Fruit fly (Drosophila melanogaster) whole organism, embryonic: ENCODE results near the gene CG34183.

Experiments used
- Bdp1 ChIP-seq: fragments of 200-800 bp; sonication (Bioruptor generic); optimal IDR thresholded peaks from 3 replicates; lab custom pipeline; 2016; ENCODE audit warnings: missing biosample characterization, missing genetic modification characterization
- Bgb ChIP-seq: fragments of 200-800 bp; sonication (Bioruptor generic); IDR thresholded peaks from 2 replicates; pipeline ENCODE4 v1.3.6; 2022; ENCODE audit warnings: missing biosample characterization, missing genetic modification characterization; ENCODE audit not compliant: partially characterized antibody
- CG10321 ChIP-seq: fragments of 200-800 bp; sonication (Bioruptor generic); IDR thresholded peaks from 2 replicates; pipeline ENCODE4 v1.3.6; 2022; ENCODE audit warnings: missing biosample characterization, missing genetic modification characterization
- CG12744 ChIP-seq: fragments of 200-800 bp; sonication (Bioruptor generic); optimal IDR thresholded peaks from 2 replicates; lab custom pipeline; 2016; ENCODE audit warnings: missing biosample characterization, missing genetic modification characterization
- CG14965 ChIP-seq: fragments of 200-800 bp; sonication (Bioruptor generic); optimal IDR thresholded peaks from 2 replicates; lab custom pipeline; 2016; ENCODE audit warnings: missing biosample characterization, missing genetic modification characterization, borderline replicate concordance
- CG1647 ChIP-seq: fragments of 200-800 bp; sonication (Bioruptor generic); optimal IDR thresholded peaks from 3 replicates; lab custom pipeline; 2016; ENCODE audit warnings: missing biosample characterization, missing genetic modification characterization
- CG17328 ChIP-seq: fragments of 200-800 bp; sonication (Bioruptor generic); IDR thresholded peaks from 2 replicates; pipeline ENCODE4 v1.3.6; 2022; ENCODE audit warnings: missing biosample characterization, missing genetic modification characterization
- CG17359 ChIP-seq: fragments of 200-800 bp; sonication (Bioruptor generic); optimal IDR thresholded peaks from 3 replicates; lab custom pipeline; 2018; ENCODE audit warnings: missing biosample characterization, mild to moderate bottlenecking, missing genetic modification characterization, moderate library complexity
- CG17612 ChIP-seq: fragments of 200-800 bp; sonication (Bioruptor generic); IDR thresholded peaks from 2 replicates; pipeline ENCODE4 v1.3.6; 2022; ENCODE audit warnings: missing biosample characterization, missing genetic modification characterization
- CG17912 ChIP-seq: fragments of 200-800 bp; sonication (Bioruptor generic); optimal IDR thresholded peaks from 2 replicates; lab custom pipeline; 2018; ENCODE audit warnings: missing biosample characterization, mild to moderate bottlenecking, missing genetic modification characterization
- CG18764 ChIP-seq: fragments of 200-800 bp; sonication (Bioruptor generic); optimal IDR thresholded peaks from 3 replicates; lab custom pipeline; 2016; ENCODE audit warnings: missing biosample characterization, missing genetic modification characterization
- CG3163 ChIP-seq: fragments of 200-800 bp; sonication (Bioruptor generic); optimal IDR thresholded peaks from 3 replicates; lab custom pipeline; 2016; ENCODE audit warnings: missing biosample characterization, missing genetic modification characterization
- CG3995 ChIP-seq: fragments of 200-800 bp; sonication (Bioruptor generic); optimal IDR thresholded peaks from 3 replicates; lab custom pipeline; 2016; ENCODE audit warnings: missing biosample characterization, missing genetic modification characterization
- CG6689 ChIP-seq: fragments of 200-800 bp; sonication (Bioruptor generic); IDR thresholded peaks from 2 replicates; pipeline ENCODE4 v1.3.6; 2022; ENCODE audit warnings: missing biosample characterization, missing genetic modification characterization
- CG8089 ChIP-seq: fragments of 200-800 bp; sonication (Bioruptor generic); optimal IDR thresholded peaks from 3 replicates; lab custom pipeline; 2016; ENCODE audit warnings: missing biosample characterization, missing genetic modification characterization
- CG8359 ChIP-seq: fragments of 200-800 bp; sonication (Bioruptor generic); optimal IDR thresholded peaks from 2 replicates; lab custom pipeline; 2017; ENCODE audit warnings: missing biosample characterization, mild to moderate bottlenecking, missing genetic modification characterization, borderline replicate concordance
- E2f1 ChIP-seq: fragments of 200-800 bp; sonication (Bioruptor generic); IDR thresholded peaks from 2 replicates; pipeline ENCODE4 v1.3.6; 2022; ENCODE audit warnings: missing biosample characterization, missing genetic modification characterization
- Elba2 ChIP-seq: fragments of 200-800 bp; sonication (Bioruptor generic); optimal IDR thresholded peaks from 3 replicates; lab custom pipeline; 2016; ENCODE audit warnings: missing biosample characterization, missing genetic modification characterization
- Fer1 ChIP-seq: fragments of 200-800 bp; sonication (Bioruptor generic); optimal IDR thresholded peaks from 2 replicates; lab custom pipeline; 2017; ENCODE audit warnings: missing biosample characterization, mild to moderate bottlenecking, missing genetic modification characterization
- H15 ChIP-seq: fragments of 200-800 bp; sonication (Bioruptor generic); IDR thresholded peaks from 3 replicates; pipeline ENCODE4 v1.3.6; 2022; ENCODE audit warnings: missing biosample characterization, missing genetic modification characterization
- HHEX ChIP-seq: fragments of 200-800 bp; sonication (Bioruptor generic); optimal IDR thresholded peaks from 3 replicates; lab custom pipeline; 2017; ENCODE audit warnings: missing biosample characterization, mild to moderate bottlenecking, missing genetic modification characterization, missing genetic modification reagents
- Lim3 ChIP-seq: fragments of 200-800 bp; sonication (Bioruptor generic); IDR thresholded peaks from 2 replicates; pipeline ENCODE4 v1.3.6; 2022; ENCODE audit warnings: missing biosample characterization, missing genetic modification characterization
- MESR4 ChIP-seq: fragments of 200-800 bp; sonication (Bioruptor generic); optimal IDR thresholded peaks from 2 replicates; lab custom pipeline; 2018; ENCODE audit warnings: missing biosample characterization, mild to moderate bottlenecking, missing genetic modification characterization, moderate library complexity
- Max ChIP-seq: fragments of 200-800 bp; sonication (Bioruptor generic); optimal IDR thresholded peaks from 2 replicates; lab custom pipeline; 2016; ENCODE audit warnings: missing biosample characterization, mild to moderate bottlenecking, missing genetic modification characterization
- Mes4 ChIP-seq: fragments of 200-800 bp; sonication (Bioruptor generic); optimal IDR thresholded peaks from 2 replicates; lab custom pipeline; 2016; ENCODE audit warnings: missing biosample characterization, missing genetic modification characterization
- Poxn ChIP-seq: fragments of 200-800 bp; sonication (Bioruptor generic); IDR thresholded peaks from 2 replicates; pipeline ENCODE4 v1.3.6; 2022; ENCODE audit warnings: missing biosample characterization, missing genetic modification characterization
- Ravus ChIP-seq: fragments of 200-800 bp; sonication (Bioruptor generic); IDR thresholded peaks from 2 replicates; pipeline ENCODE4 v1.3.6; 2022; ENCODE audit warnings: missing biosample characterization, missing genetic modification characterization
- Sox102F ChIP-seq: fragments of 200-800 bp; sonication (Bioruptor generic); optimal IDR thresholded peaks from 2 replicates; lab custom pipeline; 2018; ENCODE audit warnings: missing biosample characterization, mild to moderate bottlenecking, missing genetic modification characterization, moderate library complexity
- YL-1 ChIP-seq: fragments of 200-800 bp; sonication (Bioruptor generic); optimal IDR thresholded peaks from 3 replicates; lab custom pipeline; 2017; ENCODE audit warnings: missing biosample characterization, mild to moderate bottlenecking, missing genetic modification characterization
- amos ChIP-seq: fragments of 200-800 bp; sonication (Bioruptor generic); IDR thresholded peaks from 2 replicates; pipeline ENCODE4 v1.3.6; 2022; ENCODE audit warnings: missing biosample characterization, missing genetic modification characterization; ENCODE audit not compliant: partially characterized antibody
- ara ChIP-seq: fragments of 200-800 bp; sonication (Bioruptor generic); IDR thresholded peaks from 2 replicates; pipeline ENCODE4 v1.3.6; 2022; ENCODE audit warnings: missing biosample characterization, missing genetic modification characterization
- az2 ChIP-seq: fragments of 200-800 bp; sonication (Bioruptor generic); optimal IDR thresholded peaks from 3 replicates; lab custom pipeline; 2016; ENCODE audit warnings: missing biosample characterization, missing genetic modification characterization
- cas ChIP-seq: fragments of 200-800 bp; sonication (Bioruptor generic); IDR thresholded peaks from 2 replicates; pipeline ENCODE4 v1.3.6; 2022; ENCODE audit warnings: missing biosample characterization, missing genetic modification characterization
- cato ChIP-seq: fragments of 200-800 bp; sonication (Bioruptor generic); optimal IDR thresholded peaks from 2 replicates; lab custom pipeline; 2016; ENCODE audit warnings: missing biosample characterization, missing genetic modification characterization, borderline replicate concordance
- corto ChIP-seq: fragments of 200-800 bp; sonication (Bioruptor generic); optimal IDR thresholded peaks from 2 replicates; lab custom pipeline; 2016; ENCODE audit warnings: missing biosample characterization, mild to moderate bottlenecking, missing genetic modification characterization, moderate library complexity
- crc ChIP-seq: fragments of 200-800 bp; sonication (Bioruptor generic); optimal IDR thresholded peaks from 2 replicates; lab custom pipeline; 2016; ENCODE audit warnings: missing biosample characterization, missing genetic modification characterization
- croc ChIP-seq: fragments of 200-800 bp; sonication (Bioruptor generic); conservative IDR thresholded peaks from 3 replicates; pipeline ENCODE4 v1.3.6; 2022; ENCODE audit warnings: missing biosample characterization, missing genetic modification characterization
- crol ChIP-seq: fragments of 200-800 bp; sonication (Bioruptor generic); IDR thresholded peaks from 2 replicates; pipeline ENCODE4 v1.3.6; 2022; ENCODE audit warnings: missing biosample characterization, missing genetic modification characterization
- cwo ChIP-seq: fragments of 200-800 bp; sonication (Bioruptor generic); optimal IDR thresholded peaks from 3 replicates; lab custom pipeline; 2017; ENCODE audit warnings: missing biosample characterization, missing genetic modification characterization, mild to moderate bottlenecking, moderate library complexity, missing genetic modification reagents
- da ChIP-seq: fragments of 200-800 bp; sonication (Bioruptor generic); optimal IDR thresholded peaks from 2 replicates; lab custom pipeline; 2016; ENCODE audit warnings: missing biosample characterization, missing genetic modification characterization
- dm ChIP-seq: fragments of 200-800 bp; sonication (Bioruptor generic); optimal IDR thresholded peaks from 3 replicates; lab custom pipeline; 2016; ENCODE audit warnings: missing biosample characterization, missing genetic modification characterization
- eve ChIP-seq, 2 experiments: fragments of >200 bp; optimal IDR thresholded peaks; 2 replicates each; lab custom pipeline; 2017; ENCODE audit warnings: missing biosample characterization in 2 of 2, missing genetic modification characterization in 2 of 2
- eyg ChIP-seq: fragments of 200-800 bp; sonication (Bioruptor generic); optimal IDR thresholded peaks from 3 replicates; lab custom pipeline; 2016; ENCODE audit warnings: missing biosample characterization, missing genetic modification characterization
- grn ChIP-seq: fragments of 200-800 bp; sonication (Bioruptor generic); optimal IDR thresholded peaks from 3 replicates; lab custom pipeline; 2017; ENCODE audit warnings: missing biosample characterization, missing genetic modification characterization
- jigr1 ChIP-seq: fragments of 200-800 bp; sonication (Bioruptor generic); IDR thresholded peaks from 3 replicates; pipeline ENCODE4 v1.3.6; 2022; ENCODE audit warnings: missing biosample characterization, missing genetic modification characterization
- kay ChIP-seq: fragments of 200-800 bp; sonication (Bioruptor generic); optimal IDR thresholded peaks from 2 replicates; lab custom pipeline; 2016; ENCODE audit warnings: missing biosample characterization, missing genetic modification characterization
- nom ChIP-seq: fragments of 200-800 bp; sonication (Bioruptor generic); optimal IDR thresholded peaks from 2 replicates; lab custom pipeline; 2017; ENCODE audit warnings: missing biosample characterization, missing genetic modification characterization, mild to moderate bottlenecking, moderate library complexity, missing genetic modification reagents
- pita ChIP-seq: fragments of 200-800 bp; sonication (Bioruptor generic); optimal IDR thresholded peaks from 2 replicates; lab custom pipeline; 2017; ENCODE audit warnings: missing biosample characterization, mild to moderate bottlenecking, missing genetic modification characterization
- sens-2 ChIP-seq: fragments of 200-800 bp; sonication (Bioruptor generic); IDR thresholded peaks from 2 replicates; pipeline ENCODE4 v1.3.6; 2022; ENCODE audit warnings: missing biosample characterization, missing genetic modification characterization
- seq ChIP-seq: fragments of 200-800 bp; sonication (Bioruptor generic); IDR thresholded peaks from 2 replicates; pipeline ENCODE4 v1.3.6; 2022; ENCODE audit warnings: missing biosample characterization, missing genetic modification characterization
- sima ChIP-seq: fragments of 200-800 bp; sonication (Bioruptor generic); optimal IDR thresholded peaks from 2 replicates; lab custom pipeline; 2016; ENCODE audit warnings: missing biosample characterization, missing genetic modification characterization
- unc-4 ChIP-seq: fragments of 200-800 bp; sonication (Bioruptor generic); IDR thresholded peaks from 2 replicates; pipeline ENCODE4 v1.3.6; 2022; ENCODE audit warnings: missing biosample characterization, missing genetic modification characterization; ENCODE audit not compliant: partially characterized antibody
- zfh2 ChIP-seq: fragments of 200-800 bp; sonication (Bioruptor generic); optimal IDR thresholded peaks from 2 replicates; lab custom pipeline; 2016; ENCODE audit warnings: missing biosample characterization, missing genetic modification characterization

The CG34183 gene

DNA sequence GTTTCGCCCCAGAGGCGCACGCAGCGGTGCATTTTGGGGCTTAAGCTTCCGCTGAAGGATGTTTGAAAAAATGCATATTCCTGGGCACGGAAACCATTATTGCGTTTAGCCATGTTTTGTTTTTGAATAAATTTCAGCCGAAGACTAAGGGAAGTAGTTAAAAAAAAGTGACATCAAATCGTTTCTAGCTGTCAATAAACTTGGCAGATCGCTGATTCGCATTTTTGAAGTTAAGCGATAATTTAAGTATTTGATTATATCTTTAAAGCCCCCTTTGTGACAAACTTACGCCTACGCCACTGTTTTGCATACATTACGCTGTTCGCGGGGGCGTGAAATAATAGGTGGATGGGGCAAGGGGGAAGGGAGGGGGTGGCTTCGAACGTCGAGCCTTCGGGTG lies 26.2 kb downstream of the CG34183 start (continued):
- TF ChIP-seq cato (GFP tag; lab: Kevin White, UChicago) (no peak), CG14965 (GFP tag; lab: Kevin White, UChicago) (no peak), Fer1 (peak; percentile 64), CG8089 (no peak), grn (no peak), CG8359 (no peak), amos (GFP tag; lab: Robert Waterston, UW) (no peak), croc (GFP tag; lab: Robert Waterston, UW) (no peak), HHEX (peak; percentile 43), da (GFP tag; lab: Kevin White, UChicago) (no peak), Bgb (GFP tag; lab: Robert Waterston, UW) (no peak), ara (GFP tag; lab: Robert Waterston, UW) (no peak), eve (GFP tag; optimal IDR thresholded peaks at IDR 0.05; lab: Kevin White, UChicago) (peak in 1 of 2 experiments; percentile 39), unc-4 (GFP tag; lab: Robert Waterston, UW) (no peak), seq (GFP tag; lab: Robert Waterston, UW) (no peak), Ravus (GFP tag; lab: Robert Waterston, UW) (no peak), nom (GFP tag; lab: Kevin White, UChicago) (no peak), Elba2 (GFP tag; lab: Kevin White, UChicago) (no peak), crol (GFP tag; lab: Robert Waterston, UW) (no peak), MESR4 (GFP tag; lab: Kevin White, UChicago) (no peak), Max (no peak), Poxn (no peak), jigr1 (GFP tag; lab: Robert Waterston, UW) (no peak), CG6689 (GFP tag; lab: Robert Waterston, UW) (no peak), H15 (GFP tag; lab: Robert Waterston, UW) (no peak), cas (GFP tag; lab: Robert Waterston, UW) (no peak), Bdp1 (GFP tag; lab: Kevin White, UChicago) (no peak), Mes4 (GFP tag; lab: Kevin White, UChicago) (no peak), sens-2 (GFP tag; lab: Robert Waterston, UW) (no peak), zfh2 (GFP tag; lab: Kevin White, UChicago) (peak; percentile 25), CG18764 (GFP tag; lab: Kevin White, UChicago) (no peak), CG3995 (no peak), CG1647 (no peak), sima (GFP tag; lab: Kevin White, UChicago) (no peak), Sox102F (peak; percentile 40), kay (GFP tag; lab: Kevin White, UChicago) (no peak), crc (GFP tag; lab: Kevin White, UChicago) (no peak), CG12744 (GFP tag; lab: Kevin White, UChicago) (no peak), CG17359 (no peak), CG3163 (no peak), dm (no peak), CG17612 (GFP tag; lab: Robert Waterston, UW) (no peak), E2f1 (GFP tag; lab: Robert Waterston, UW) (no peak), CG10321 (GFP tag; lab: Robert Waterston, UW) (no peak), CG17912 (no peak), eyg (no peak), CG17328 (GFP tag; lab: Robert Waterston, UW) (no peak), Lim3 (GFP tag; lab: Robert Waterston, UW) (no peak), pita (no peak), az2 (no peak), YL-1 (GFP tag; lab: Kevin White, UChicago) (no peak), corto (GFP tag; lab: Kevin White, UChicago) (no peak), cwo (GFP tag; lab: Kevin White, UChicago) (peak; percentile 34)
